Fruit fly (Drosophila melanogaster): ENCODE data around the gene CG32054.

The CG32054 gene

dm6 chr3L:10094722-10095121, at the start of gene CG32054:
Gene CG32054, minus strand, starts transcription at chr3L:10094738.
- no peak for TF ChIP-seq CG17801 (GFP tag; optimal IDR thresholded peaks at IDR 0.05; ENCODE audit: partially characterized antibody)

dm6 chr3L:10110379-10110778, 15.8 kb upstream of the CG32054 start:
- no peak for TF ChIP-seq CG17801 (GFP tag; optimal IDR thresholded peaks at IDR 0.05; ENCODE audit: partially characterized antibody)

- no peak for TF ChIP-seq CG17801 (GFP tag; optimal IDR thresholded peaks at IDR 0.05; ENCODE audit: partially characterized antibody)
These were observed 11.3 kb upstream of the CG32054 start for dm6 chr3L:10105820-10106219.

DNA sequence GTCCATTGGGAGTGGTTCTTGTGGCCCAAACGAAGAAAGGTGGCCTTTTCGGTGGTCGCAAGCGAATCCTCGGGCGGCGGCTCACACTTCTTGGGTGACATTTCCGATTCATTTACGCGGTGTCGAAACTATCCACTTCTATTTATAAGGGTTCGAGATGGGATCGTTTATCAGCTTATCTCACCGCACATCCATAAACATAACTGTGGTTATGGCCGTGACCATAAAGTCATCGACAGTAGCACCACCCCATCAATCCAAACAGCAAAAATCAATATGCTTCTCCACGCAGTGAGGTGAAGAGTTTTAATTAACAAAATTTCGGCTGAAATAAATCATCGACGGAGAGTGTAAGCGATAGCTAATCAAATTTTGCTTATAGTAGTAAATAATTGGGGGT, 6.2 kb upstream of the CG32054 start, which contains the start of gene CG42826:
Gene CG42826, minus strand, starts transcription at position 101 of the 400 bp plus-strand sequence.
- TF ChIP-seq CG17801 (GFP tag; optimal IDR thresholded peaks at IDR 0.05; ENCODE audit: partially characterized antibody): no peak

DNA sequence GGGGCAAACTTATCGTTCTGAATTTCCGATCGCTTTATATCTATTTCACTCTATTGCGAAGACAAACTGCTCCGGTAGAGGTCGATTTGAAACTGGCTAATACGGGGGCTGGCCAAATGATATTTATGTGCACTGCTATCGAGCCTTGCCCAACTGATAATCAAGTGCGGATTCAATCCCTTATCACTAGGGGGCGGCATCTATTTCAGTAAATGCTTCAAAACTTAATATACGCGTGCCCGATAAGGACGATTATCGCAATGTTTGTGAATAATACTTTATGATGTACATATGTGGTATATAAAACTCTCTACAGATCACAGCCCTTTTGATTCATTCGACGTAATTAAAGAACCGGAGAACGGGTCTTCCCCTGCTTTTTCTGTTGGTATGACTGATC, 3.5 kb upstream of the CG32054 start, which contains the start of gene Srg2:
Gene Srg2, minus strand, starts transcription at position 101 of the 400 bp plus-strand sequence.
- TF ChIP-seq CG17801 (GFP tag; optimal IDR thresholded peaks at IDR 0.05; ENCODE audit: partially characterized antibody): no peak

DNA sequence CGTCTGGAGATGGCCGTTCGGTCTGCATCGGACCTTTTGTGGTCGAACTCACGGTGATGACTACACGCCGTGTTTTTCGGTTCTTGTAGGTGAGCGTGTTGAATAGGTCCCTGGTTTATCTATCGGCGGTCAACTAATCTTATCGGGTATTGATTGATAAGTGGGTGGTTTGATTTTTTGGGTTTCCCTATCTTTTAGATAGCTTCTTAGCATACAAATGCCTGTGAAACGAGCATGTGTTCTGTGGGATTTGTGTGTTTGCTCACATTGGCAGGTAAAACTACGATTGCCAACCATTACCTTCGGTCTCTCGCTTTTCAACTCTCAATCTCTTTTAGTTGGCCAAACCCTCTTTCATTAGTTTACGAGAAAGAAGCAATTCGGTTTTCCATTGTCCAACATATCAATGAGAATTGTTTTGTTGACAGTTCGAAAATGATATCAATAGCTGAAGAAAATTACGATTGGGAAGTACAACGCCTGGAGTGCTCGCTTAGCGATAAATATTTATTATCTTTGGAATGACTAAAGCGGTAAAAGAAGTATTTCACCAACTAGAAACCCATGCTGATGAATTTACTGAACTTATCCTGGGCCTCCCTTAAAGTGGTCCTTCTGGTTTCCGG, 2.1 kb downstream of the CG32054 start, which contains the start of gene CG32053:
Gene CG32053, minus strand, starts transcription at position 69 of the 626 bp plus-strand sequence.
- TF ChIP-seq CG17801 (GFP tag; optimal IDR thresholded peaks at IDR 0.05; ENCODE audit: partially characterized antibody): no peak

DNA sequence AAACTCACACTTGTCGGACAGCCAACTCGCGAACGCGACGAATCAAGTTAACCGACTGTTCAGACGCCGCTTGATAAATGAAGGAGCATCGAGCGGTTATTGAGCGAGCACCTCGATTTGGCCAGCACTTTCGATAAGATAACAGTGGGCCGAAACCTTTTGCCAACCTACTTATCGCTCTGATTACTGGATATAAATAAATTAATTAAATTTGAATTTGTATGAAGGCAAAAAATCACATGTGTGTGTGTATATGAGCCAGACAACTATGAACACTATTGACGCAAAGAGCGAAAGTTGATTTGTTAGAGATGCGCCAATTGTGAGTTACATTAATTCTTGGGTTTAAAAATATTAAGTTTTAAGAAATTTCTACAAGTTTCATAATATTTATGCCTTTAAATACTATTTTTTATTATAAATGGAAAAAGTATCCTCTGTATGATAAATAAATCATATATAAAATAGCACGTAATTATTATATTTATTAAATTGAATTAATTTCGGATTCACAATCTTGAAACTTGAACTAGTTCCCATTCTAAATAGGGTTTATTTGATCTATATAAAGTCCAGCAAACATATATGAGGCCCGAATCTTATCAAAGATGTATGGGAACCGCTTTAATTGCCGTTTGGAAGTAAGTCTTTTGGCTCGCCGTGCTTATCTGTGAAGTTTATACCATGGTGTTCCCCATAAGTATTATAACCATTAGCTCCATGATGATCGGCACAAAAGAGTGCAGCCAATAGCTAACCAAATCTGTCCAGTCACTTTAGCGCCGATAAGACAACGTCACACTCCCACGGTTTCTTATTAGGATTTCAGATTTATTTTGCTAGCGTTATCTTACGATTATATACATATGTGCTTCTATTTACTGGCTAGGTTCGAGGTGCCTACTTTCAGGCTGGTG, 4.9 kb downstream of the CG32054 start, which contains the start of gene CG14160:
Gene CG14160, minus strand, starts transcription at position 51 of the 917 bp plus-strand sequence.
- TF ChIP-seq CG17801 (GFP tag; optimal IDR thresholded peaks at IDR 0.05; ENCODE audit: partially characterized antibody): no peak

- TF ChIP-seq CG17801 (GFP tag; optimal IDR thresholded peaks at IDR 0.05; ENCODE audit: partially characterized antibody): no peak
These were observed 6.1 kb downstream of the CG32054 start for dm6 chr3L:10088415-10088814.

- no peak for TF ChIP-seq CG17801 (GFP tag; optimal IDR thresholded peaks at IDR 0.05; ENCODE audit: partially characterized antibody)
These were observed 16.0 kb downstream of the CG32054 start for dm6 chr3L:10078551-10078950.

- TF ChIP-seq CG17801 (GFP tag; optimal IDR thresholded peaks at IDR 0.05; ENCODE audit: partially characterized antibody): no peak
These were observed 42.0 kb downstream of the CG32054 start for dm6 chr3L:10052586-10052985.
